Fruit fly (Drosophila melanogaster): ENCODE data around the gene CG13771.
A peak's percentile ranks its signal among the peaks of the same experiment; 100 is the strongest.

CG13771 gene

dm6 chr2L:6673211-6674012 is 10.0 kb upstream of the CG13771 start, which contains the start of gene Spn27A (continued):
- TF ChIP-seq CG8359 (GFP tag; optimal IDR thresholded peaks at IDR 0.05; ENCODE audit: borderline replicate concordance) (no peak), Spps (tag; optimal IDR thresholded peaks at IDR 0.05) (peak; percentile 36), dm (GFP tag; optimal IDR thresholded peaks at IDR 0.05) (peak; percentile 63), CG2202 (tag; optimal IDR thresholded peaks at IDR 0.05) (no peak), CHES-1-like (GFP tag; optimal IDR thresholded peaks at IDR 0.05) (peak; percentile 59), PHDP (tag; optimal IDR thresholded peaks at IDR 0.05) (peak; percentile 37), chn (GFP tag; optimal IDR thresholded peaks at IDR 0.05) (peak; percentile 28), NC2β (GFP tag; optimal IDR thresholded peaks at IDR 0.05) (peak; percentile 46), CG12942 (GFP tag; optimal IDR thresholded peaks at IDR 0.05) (peak; percentile 36), CG9727 (GFP tag; optimal IDR thresholded peaks at IDR 0.05) (peak; percentile 46), zfh1 (GFP tag; IDR thresholded peaks at IDR 0.05) (0 out of 3 replicates have a peak, but pooled peaks have one; percentile 3), CG31388 (GFP tag; optimal IDR thresholded peaks at IDR 0.05) (no peak), Chrac-16 (GFP tag; optimal IDR thresholded peaks at IDR 0.05) (peak; percentile 34), z (GFP tag; IDR thresholded peaks at IDR 0.05) (no peak; the same call in 2 of the 3 replicates), Meics (GFP tag; optimal IDR thresholded peaks at IDR 0.05) (no peak), TFAM (GFP tag; optimal IDR thresholded peaks at IDR 0.05) (no peak), nau (GFP tag; optimal IDR thresholded peaks at IDR 0.05) (peak; percentile 60), ap (GFP tag; IDR thresholded peaks at IDR 0.05) (peak; percentile 50; the same call in 1 of the 2 replicates), CG10565 (GFP tag; optimal IDR thresholded peaks at IDR 0.05) (no peak), gem (tag; optimal IDR thresholded peaks at IDR 0.05) (peak; percentile 73), usp (GFP tag; optimal IDR thresholded peaks at IDR 0.05) (no peak), CG7928 (GFP tag; optimal IDR thresholded peaks at IDR 0.05) (peak; percentile 24), gce (GFP tag; IDR thresholded peaks at IDR 0.05) (0 out of 3 replicates have a peak, but pooled peaks have one; percentile 44), dati (GFP tag; IDR thresholded peaks at IDR 0.05) (no peak), CG10462 (GFP tag; optimal IDR thresholded peaks at IDR 0.05) (peak; percentile 15), peb (GFP tag; IDR thresholded peaks at IDR 0.05) (no peak), CG15601 (tag; optimal IDR thresholded peaks at IDR 0.05) (peak; percentile 62), crc (GFP tag; optimal IDR thresholded peaks at IDR 0.05) (peak; percentile 37), CG6791 (GFP tag; IDR thresholded peaks at IDR 0.05; ENCODE audit: partially characterized antibody) (no peak), pho (GFP tag; optimal IDR thresholded peaks at IDR 0.05) (peak; percentile 51), abd-A (tag; optimal IDR thresholded peaks at IDR 0.05) (no peak), fu2 (GFP tag; optimal IDR thresholded peaks at IDR 0.05) (no peak), Vsx1 (GFP tag; optimal IDR thresholded peaks at IDR 0.05) (no peak), CG15073 (GFP tag; optimal IDR thresholded peaks at IDR 0.05) (no peak), CG12219 (GFP tag; optimal IDR thresholded peaks at IDR 0.05) (no peak), kah (GFP tag; optimal IDR thresholded peaks at IDR 0.05) (peak; percentile 8), HLH3B (GFP tag; IDR thresholded peaks at IDR 0.05) (peak; percentile 54), pita (GFP tag; optimal IDR thresholded peaks at IDR 0.05) (no peak), cato (GFP tag; optimal IDR thresholded peaks at IDR 0.05; ENCODE audit: borderline replicate concordance) (no peak), Camta (GFP tag; optimal IDR thresholded peaks at IDR 0.05) (peak; percentile 71), YL-1 (GFP tag; optimal IDR thresholded peaks at IDR 0.05) (peak; percentile 45), CG8281 (tag; optimal IDR thresholded peaks at IDR 0.05) (peak; percentile 21), CG4328 (GFP tag; optimal IDR thresholded peaks at IDR 0.05) (peak; percentile 36), pros (GFP tag; optimal IDR thresholded peaks at IDR 0.05) (no peak), Sry-β (GFP tag; optimal IDR thresholded peaks at IDR 0.05) (peak; percentile 54), CG4282 (GFP tag; optimal IDR thresholded peaks at IDR 0.05) (no peak), repo (GFP tag; optimal IDR thresholded peaks at IDR 0.05) (peak; percentile 1), corto (GFP tag; optimal IDR thresholded peaks at IDR 0.05) (no peak), D19A (tag; optimal IDR thresholded peaks at IDR 0.05) (no peak)
